Fruit fly (Drosophila melanogaster): ENCODE data around the gene Top3alpha.

Top3alpha gene

dm6 chr2L:19472256-19472655 lies 25.7 kb upstream of the Top3alpha start:
- TF ChIP-seq cnc (optimal IDR thresholded peaks at IDR 0.05) = no peak
- TF ChIP-seq ovo (GFP tag; optimal IDR thresholded peaks at IDR 0.05) = no peak
- peak; percentile 100 for TF ChIP-seq tj (GFP tag; optimal IDR thresholded peaks at IDR 0.05)

dm6 chr2L:19473397-19474009 lies 24.5 kb upstream of the Top3alpha start:
- TF ChIP-seq CG5204 (GFP tag; optimal IDR thresholded peaks at IDR 0.05) (no peak), Mnt (GFP tag; optimal IDR thresholded peaks at IDR 0.05) (peak; percentile 7), kay (GFP tag; ENCODE audit: borderline replicate concordance) (peak; percentile 41), tj (GFP tag; optimal IDR thresholded peaks at IDR 0.05) (peak; percentile 100), CG7045 (GFP tag; optimal IDR thresholded peaks at IDR 0.05) (no peak), cnc (optimal IDR thresholded peaks at IDR 0.05) (no peak)

- no peak for TF ChIP-seq CG1620 (GFP tag; optimal IDR thresholded peaks at IDR 0.05)
- peak; percentile 74 for TF ChIP-seq pad (GFP tag; optimal IDR thresholded peaks at IDR 0.05)
- TF ChIP-seq tj (GFP tag; optimal IDR thresholded peaks at IDR 0.05) = peak; percentile 98
Measured at dm6 chr2L:19479249-19479984, 18.6 kb upstream of the Top3alpha start.

- TF ChIP-seq toe (GFP tag; optimal IDR thresholded peaks at IDR 0.05) = no peak
- no peak for TF ChIP-seq CG5204 (GFP tag; optimal IDR thresholded peaks at IDR 0.05)
- TF ChIP-seq Mnt (GFP tag; optimal IDR thresholded peaks at IDR 0.05) = no peak
- TF ChIP-seq kay (GFP tag; ENCODE audit: borderline replicate concordance) = no peak
- no peak for TF ChIP-seq Hr96 (GFP tag; optimal IDR thresholded peaks at IDR 0.05)
- no peak for TF ChIP-seq CG7045 (GFP tag; optimal IDR thresholded peaks at IDR 0.05)
- TF ChIP-seq CG1620 (GFP tag; optimal IDR thresholded peaks at IDR 0.05) = no peak
- TF ChIP-seq CG11617 (GFP tag; optimal IDR thresholded peaks at IDR 0.05) = no peak
- TF ChIP-seq CG7101 (tag; optimal IDR thresholded peaks at IDR 0.05) = no peak
- TF ChIP-seq tj (GFP tag; optimal IDR thresholded peaks at IDR 0.05) = no peak
- no peak for TF ChIP-seq bab1 (GFP tag; optimal IDR thresholded peaks at IDR 0.05)
- TF ChIP-seq CG14711 (tag; optimal IDR thresholded peaks at IDR 0.05) = no peak
- no peak for TF ChIP-seq cnc (optimal IDR thresholded peaks at IDR 0.05)
- TF ChIP-seq CG12768 (GFP tag; optimal IDR thresholded peaks at IDR 0.05) = no peak
- TF ChIP-seq pad (GFP tag; optimal IDR thresholded peaks at IDR 0.05) = no peak
- no peak for TF ChIP-seq cic (GFP tag; optimal IDR thresholded peaks at IDR 0.05)
- no peak for TF ChIP-seq Clk (GFP tag; optimal IDR thresholded peaks at IDR 0.05)
Measured at dm6 chr2L:19480406-19481334, 17.3 kb upstream of the Top3alpha start.

dm6 chr2L:19484539-19484938 lies 13.4 kb upstream of the Top3alpha start, which contains the start of the genes CG10195 and CG13084:
Gene CG10195 (minus strand): TSS chr2L:19484705.
Gene CG13084 (plus strand): TSS chr2L:19484930.
- TF ChIP-seq Crg-1 (GFP tag; optimal IDR thresholded peaks at IDR 0.05) (no peak), Mnt (GFP tag; optimal IDR thresholded peaks at IDR 0.05) (no peak)

dm6 chr2L:19487190-19487589 lies 10.8 kb upstream of the Top3alpha start, which contains the start of gene CG13083:
Gene CG13083 (plus strand): TSS chr2L:19487490.
- no peak for TF ChIP-seq CG7101 (tag; optimal IDR thresholded peaks at IDR 0.05)
- no peak for TF ChIP-seq Hr96 (GFP tag; optimal IDR thresholded peaks at IDR 0.05)
- no peak for TF ChIP-seq pad (GFP tag; optimal IDR thresholded peaks at IDR 0.05)
- no peak for TF ChIP-seq bab1 (GFP tag; optimal IDR thresholded peaks at IDR 0.05)
- no peak for TF ChIP-seq Clk (GFP tag; optimal IDR thresholded peaks at IDR 0.05)
- TF ChIP-seq CG5204 (GFP tag; optimal IDR thresholded peaks at IDR 0.05) = no peak
- TF ChIP-seq cic (GFP tag; optimal IDR thresholded peaks at IDR 0.05) = no peak
- no peak for TF ChIP-seq tj (GFP tag; optimal IDR thresholded peaks at IDR 0.05)
- no peak for TF ChIP-seq CG7045 (GFP tag; optimal IDR thresholded peaks at IDR 0.05)
- no peak for TF ChIP-seq Mnt (GFP tag; optimal IDR thresholded peaks at IDR 0.05)
- TF ChIP-seq CG12768 (GFP tag; optimal IDR thresholded peaks at IDR 0.05) = no peak
- no peak for TF ChIP-seq Crg-1 (GFP tag; optimal IDR thresholded peaks at IDR 0.05)
- no peak for TF ChIP-seq kay (GFP tag; ENCODE audit: borderline replicate concordance)
- no peak for TF ChIP-seq cnc (optimal IDR thresholded peaks at IDR 0.05)
- TF ChIP-seq CG11617 (GFP tag; optimal IDR thresholded peaks at IDR 0.05) = no peak
- TF ChIP-seq toe (GFP tag; optimal IDR thresholded peaks at IDR 0.05) = no peak
- no peak for TF ChIP-seq ovo (GFP tag; optimal IDR thresholded peaks at IDR 0.05)

DNA sequence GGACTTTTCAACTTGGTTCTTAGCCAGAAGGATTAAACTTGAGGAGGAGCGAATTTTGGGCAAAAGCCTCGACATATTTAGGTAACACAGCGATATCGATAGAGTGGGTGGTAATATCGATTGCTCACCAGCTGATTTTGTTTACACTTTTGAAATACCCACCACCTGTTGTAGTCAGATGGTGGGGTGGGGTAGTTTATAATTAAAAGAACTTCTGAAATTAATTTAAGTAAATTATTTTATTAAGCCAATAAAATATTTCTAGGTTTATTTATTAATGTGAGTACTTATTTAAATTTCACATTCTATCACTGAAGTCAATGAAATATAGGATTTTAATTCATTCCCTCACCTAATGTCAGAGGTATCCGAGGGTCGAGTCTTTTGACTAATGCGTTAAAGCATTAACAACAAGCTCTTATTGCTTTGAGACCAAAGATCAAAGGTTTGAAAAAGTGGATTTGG lies 7.9 kb upstream of the Top3alpha start, which contains the start of the genes CG10194 and CG18094:
Gene CG10194, minus strand, starts transcription at position 108 of the 465 bp plus-strand sequence.
Gene CG18094, plus strand, starts transcription at position 266 of the 465 bp plus-strand sequence.
- TF ChIP-seq cnc (optimal IDR thresholded peaks at IDR 0.05) (no peak), Hr96 (GFP tag; optimal IDR thresholded peaks at IDR 0.05) (no peak), CG12768 (GFP tag; optimal IDR thresholded peaks at IDR 0.05) (peak; percentile 69), tj (GFP tag; optimal IDR thresholded peaks at IDR 0.05) (peak; percentile 51), ovo (GFP tag; optimal IDR thresholded peaks at IDR 0.05) (no peak), CG7101 (tag; optimal IDR thresholded peaks at IDR 0.05) (peak; percentile 68), bab1 (GFP tag; optimal IDR thresholded peaks at IDR 0.05) (peak; percentile 88), Crg-1 (GFP tag; optimal IDR thresholded peaks at IDR 0.05) (no peak), kay (GFP tag; ENCODE audit: borderline replicate concordance) (no peak), Mnt (GFP tag; optimal IDR thresholded peaks at IDR 0.05) (peak; percentile 36), pad (GFP tag; optimal IDR thresholded peaks at IDR 0.05) (no peak), toe (GFP tag; optimal IDR thresholded peaks at IDR 0.05) (no peak), Clk (GFP tag; optimal IDR thresholded peaks at IDR 0.05) (no peak), cic (GFP tag; optimal IDR thresholded peaks at IDR 0.05) (peak; percentile 18), CG5204 (GFP tag; optimal IDR thresholded peaks at IDR 0.05) (no peak), CG7045 (GFP tag; optimal IDR thresholded peaks at IDR 0.05) (no peak), CG14711 (tag; optimal IDR thresholded peaks at IDR 0.05) (peak; percentile 69), CG33017 (tag; optimal IDR thresholded peaks at IDR 0.05) (peak; percentile 84), CG11617 (GFP tag; optimal IDR thresholded peaks at IDR 0.05) (peak; percentile 60), CG1620 (GFP tag; optimal IDR thresholded peaks at IDR 0.05) (no peak)

Data from whole organism, adult.